Fruit fly (Drosophila melanogaster) whole organism, wandering third instar larva: ENCODE measurements around the gene CSN5.

Source experiments
- Abd-B ChIP-seq: fragments of >200 bp; optimal IDR thresholded peaks from 2 replicates; lab custom pipeline; 2017; ENCODE audit warnings: missing biosample characterization, missing genetic modification characterization
- CG32264 ChIP-seq: fragments of 200-800 bp; sonication (Bioruptor generic); optimal IDR thresholded peaks from 2 replicates; lab custom pipeline; 2016; ENCODE audit warnings: missing biosample characterization, missing genetic modification characterization
- CG9705 ChIP-seq: fragments of 200-800 bp; sonication (Bioruptor generic); optimal IDR thresholded peaks from 2 replicates; lab custom pipeline; 2018; ENCODE audit warnings: missing biosample characterization, mild to moderate bottlenecking, missing genetic modification characterization
- CrebA ChIP-seq: fragments of 200-800 bp; sonication (Bioruptor generic); optimal IDR thresholded peaks from 2 replicates; lab custom pipeline; 2016; ENCODE audit warnings: missing biosample characterization, mild to moderate bottlenecking, missing genetic modification characterization, borderline replicate concordance
- Dfd ChIP-seq: fragments of >200 bp; optimal IDR thresholded peaks from 2 replicates; lab custom pipeline; 2017; ENCODE audit warnings: missing biosample characterization, missing genetic modification characterization
- Dif ChIP-seq: fragments of 200-275, 200-300 bp; sonication (Bioruptor generic); optimal IDR thresholded peaks from 2 replicates; lab custom pipeline; 2018; ENCODE audit warnings: missing biosample characterization, missing genetic modification characterization; ENCODE audit not compliant: partially characterized antibody
- GATAd ChIP-seq: sonication (Bioruptor generic); optimal IDR thresholded peaks from 2 replicates; lab custom pipeline; 2016; ENCODE audit warnings: missing biosample characterization, missing genetic modification characterization
- HLH106 ChIP-seq: fragments of 200-800 bp; optimal IDR thresholded peaks from 3 replicates; lab custom pipeline; 2019; ENCODE audit warnings: missing biosample characterization, mild to moderate bottlenecking, missing genetic modification characterization, moderate library complexity
- Hnf4 ChIP-seq: fragments of 200-800 bp; sonication (Bioruptor generic); optimal IDR thresholded peaks from 2 replicates; lab custom pipeline; 2016; ENCODE audit warnings: missing biosample characterization, mild to moderate bottlenecking, missing genetic modification characterization
- Hr78 ChIP-seq: fragments of >200 bp; optimal IDR thresholded peaks from 2 replicates; lab custom pipeline; 2017; ENCODE audit warnings: missing biosample characterization, missing genetic modification characterization
- Hr83 ChIP-seq: fragments of 200-300 bp; sonication (Bioruptor generic); optimal IDR thresholded peaks from 2 replicates; lab custom pipeline; 2016; ENCODE audit warnings: missing biosample characterization, mild to moderate bottlenecking, missing genetic modification characterization, moderate library complexity; ENCODE audit not compliant: poor library complexity, severe bottlenecking
- Jra ChIP-seq: sonication (Bioruptor generic); optimal IDR thresholded peaks from 2 replicates; lab custom pipeline; 2016; ENCODE audit warnings: missing biosample characterization, missing genetic modification characterization
- Mio ChIP-seq: sonication (Bioruptor generic); optimal IDR thresholded peaks from 2 replicates; lab custom pipeline; 2016; ENCODE audit warnings: missing biosample characterization, missing genetic modification characterization
- Myc ChIP-seq: fragments of >200 bp; optimal IDR thresholded peaks from 2 replicates; lab custom pipeline; 2017
- N ChIP-seq: fragments of >200 bp; optimal IDR thresholded peaks from 2 replicates; lab custom pipeline; 2018; ENCODE audit warnings: missing biosample characterization, missing external identifiers, missing genetic modification characterization
- OdsH ChIP-seq: fragments of 200-800 bp; sonication (Bioruptor generic); optimal IDR thresholded peaks from 2 replicates; lab custom pipeline; 2016; ENCODE audit warnings: missing biosample characterization, mild to moderate bottlenecking, missing genetic modification characterization
- Rel ChIP-seq, 2 experiments: fragments of 200-800 bp; sonication (Bioruptor generic) in 1 of 2; optimal IDR thresholded peaks; 2 replicates in 1 of 2; 3 replicates in 1 of 2; lab custom pipeline; 2016 to 2019; ENCODE audit warnings: mild to moderate bottlenecking in 2 of 2, missing biosample characterization in 2 of 2, missing genetic modification characterization in 2 of 2, moderate library complexity in 1 of 2
- Sp1 ChIP-seq: fragments of 200-800 bp; sonication (Bioruptor generic); optimal IDR thresholded peaks from 3 replicates; lab custom pipeline; 2019; ENCODE audit warnings: missing biosample characterization, mild to moderate bottlenecking, missing genetic modification characterization, moderate library complexity
- Vsx2 ChIP-seq: fragments of 200-300, 225-300 bp; sonication (Bioruptor generic); optimal IDR thresholded peaks from 2 replicates; lab custom pipeline; 2018; ENCODE audit warnings: missing biosample characterization, missing genetic modification characterization; ENCODE audit not compliant: partially characterized antibody
- br ChIP-seq: fragments of 200-800 bp; sonication (Bioruptor generic); optimal IDR thresholded peaks from 2 replicates; lab custom pipeline; 2016; ENCODE audit warnings: missing biosample characterization, missing genetic modification characterization
- brk ChIP-seq: fragments of 200-800 bp; sonication (Bioruptor generic); optimal IDR thresholded peaks from 2 replicates; lab custom pipeline; 2016; ENCODE audit warnings: missing biosample characterization, mild to moderate bottlenecking, missing genetic modification characterization
- dl ChIP-seq, 2 experiments: fragments of 175-275, 200-275 bp in 1 of 2; fragments of 200-275 bp in 1 of 2; sonication (Bioruptor generic); optimal IDR thresholded peaks; lab custom pipeline; 2018; ENCODE audit warnings: mild to moderate bottlenecking in 2 of 2, missing biosample characterization in 2 of 2, missing genetic modification characterization in 2 of 2, moderate library complexity in 2 of 2; ENCODE audit not compliant: partially characterized antibody in 2 of 2, insufficient read depth in 1 of 2
- dmrt93B ChIP-seq: fragments of 200-800 bp; sonication (Bioruptor generic); optimal IDR thresholded peaks from 2 replicates; lab custom pipeline; 2018; ENCODE audit warnings: missing biosample characterization, mild to moderate bottlenecking, missing genetic modification characterization
- dsf ChIP-seq: sonication (Bioruptor generic); optimal IDR thresholded peaks from 2 replicates; lab custom pipeline; 2016; ENCODE audit warnings: missing biosample characterization, missing genetic modification characterization, borderline replicate concordance
- ey ChIP-seq: fragments of 200-800 bp; sonication (Bioruptor generic); optimal IDR thresholded peaks from 2 replicates; lab custom pipeline; 2016; ENCODE audit warnings: missing biosample characterization, missing genetic modification characterization
- foxo ChIP-seq, 2 experiments: fragments of 200-800 bp; sonication (Bioruptor generic); optimal IDR thresholded peaks; 2 replicates in 1 of 2; 3 replicates in 1 of 2; lab custom pipeline; 2016 to 2017; ENCODE audit warnings: missing biosample characterization in 2 of 2, missing genetic modification characterization in 2 of 2
- fru ChIP-seq: fragments of 200-800 bp; sonication (Bioruptor generic); optimal IDR thresholded peaks from 3 replicates; lab custom pipeline; 2016; ENCODE audit warnings: missing biosample characterization, mild to moderate bottlenecking, missing genetic modification characterization
- h ChIP-seq: fragments of 200-800 bp; sonication (Bioruptor generic); optimal IDR thresholded peaks from 3 replicates; lab custom pipeline; 2016; ENCODE audit warnings: missing biosample characterization, mild to moderate bottlenecking, missing genetic modification characterization
- jim ChIP-seq: fragments of 175-275, 200-325 bp; sonication (Bioruptor generic); optimal IDR thresholded peaks from 2 replicates; lab custom pipeline; 2016; ENCODE audit warnings: missing biosample characterization, mild to moderate bottlenecking, missing genetic modification characterization
- lola ChIP-seq: fragments of >200 bp; optimal IDR thresholded peaks from 2 replicates; lab custom pipeline; 2017; ENCODE audit warnings: missing biosample characterization, missing genetic modification characterization
- pan ChIP-seq: fragments of >200 bp; optimal IDR thresholded peaks from 2 replicates; lab custom pipeline; 2017
- psq ChIP-seq: fragments of 200-800 bp; sonication (Bioruptor generic); optimal IDR thresholded peaks from 3 replicates; lab custom pipeline; 2017; ENCODE audit warnings: missing biosample characterization, mild to moderate bottlenecking, missing genetic modification characterization, moderate library complexity
- rgr ChIP-seq: fragments of 200-800 bp; sonication (Bioruptor generic); optimal IDR thresholded peaks from 3 replicates; lab custom pipeline; 2016; ENCODE audit warnings: missing biosample characterization, mild to moderate bottlenecking, missing genetic modification characterization
- sage ChIP-seq: fragments of 200-800 bp; sonication (Bioruptor generic); optimal IDR thresholded peaks from 2 replicates; lab custom pipeline; 2016; ENCODE audit warnings: missing biosample characterization, mild to moderate bottlenecking, missing genetic modification characterization
- sv ChIP-seq: fragments of 200-800 bp; sonication (Bioruptor generic); optimal IDR thresholded peaks from 3 replicates; lab custom pipeline; 2016; ENCODE audit warnings: missing biosample characterization, missing genetic modification characterization
- tai ChIP-seq: sonication (Bioruptor generic); optimal IDR thresholded peaks from 2 replicates; lab custom pipeline; 2016; ENCODE audit warnings: missing biosample characterization, missing genetic modification characterization
- usp ChIP-seq: fragments of >200 bp; optimal IDR thresholded peaks from 2 replicates; lab custom pipeline; 2017; ENCODE audit warnings: missing biosample characterization, missing genetic modification characterization
- woc ChIP-seq: sonication (Bioruptor generic); optimal IDR thresholded peaks from 2 replicates; lab custom pipeline; 2016; ENCODE audit warnings: missing biosample characterization, mild to moderate bottlenecking, missing genetic modification characterization

The CSN5 gene

DNA sequence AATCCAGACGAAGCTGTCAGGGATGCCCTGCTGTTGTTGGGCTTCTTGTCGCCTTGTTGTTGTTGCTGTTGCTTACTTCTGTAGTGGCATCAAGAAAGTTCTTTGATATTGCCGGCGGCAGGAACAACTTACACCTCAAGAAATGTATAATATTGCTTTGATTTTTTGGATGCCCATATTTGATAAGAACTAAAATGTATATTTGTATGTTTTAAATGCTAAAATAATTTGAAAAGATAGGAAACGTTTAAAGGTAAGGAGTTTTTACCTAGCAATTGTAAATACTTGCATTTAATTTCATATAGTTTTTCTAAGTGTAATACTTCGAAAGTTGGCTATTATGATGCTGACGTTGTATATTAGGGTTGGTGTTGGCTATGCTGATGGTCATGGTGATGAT is 40.2 kb downstream of the CSN5 start:
- TF ChIP-seq CG9705: no peak
- no peak for TF ChIP-seq Sp1 (GFP tag; lab: Kevin White, UChicago)
- no peak for TF ChIP-seq N (GFP tag; lab: Kevin White, UChicago)
- TF ChIP-seq tai (GFP tag; lab: Kevin White, UChicago): no peak
- TF ChIP-seq CrebA (GFP tag; lab: Kevin White, UChicago): no peak
- TF ChIP-seq Hr78 (GFP tag; lab: Kevin White, UChicago): no peak
- no peak for TF ChIP-seq brk (GFP tag; lab: Kevin White, UChicago)
- TF ChIP-seq ey (GFP tag; lab: Kevin White, UChicago): no peak
- peak; percentile 41 for TF ChIP-seq OdsH (GFP tag; lab: Kevin White, UChicago)
- no peak for TF ChIP-seq lola (GFP tag; lab: Kevin White, UChicago)
- peak in 1 of 2 experiments; percentile 30 for TF ChIP-seq foxo (GFP tag; optimal IDR thresholded peaks at IDR 0.05; lab: Kevin White, UChicago)
- no peak for TF ChIP-seq dsf (GFP tag; lab: Kevin White, UChicago)
- peak; percentile 21 for TF ChIP-seq h (GFP tag; lab: Kevin White, UChicago)
- TF ChIP-seq usp (GFP tag; lab: Kevin White, UChicago): no peak
- TF ChIP-seq Jra (GFP tag; lab: Kevin White, UChicago): no peak
- TF ChIP-seq dmrt93B: no peak
- peak; percentile 36 for TF ChIP-seq fru (GFP tag; lab: Kevin White, UChicago)
- TF ChIP-seq GATAd (GFP tag; lab: Kevin White, UChicago): no peak
- TF ChIP-seq jim: no peak
- no peak for TF ChIP-seq br (GFP tag; lab: Kevin White, UChicago)
- TF ChIP-seq Myc (lab: Kevin White, UChicago): no peak
- no peak for TF ChIP-seq Mio (GFP tag; lab: Kevin White, UChicago)
- peak; percentile 4 for TF ChIP-seq rgr (GFP tag; lab: Kevin White, UChicago)
- no peak for TF ChIP-seq Hr83 (GFP tag; lab: Kevin White, UChicago)
- no peak for TF ChIP-seq Dfd (GFP tag; lab: Kevin White, UChicago)
- no peak for TF ChIP-seq woc (GFP tag; lab: Kevin White, UChicago)
- TF ChIP-seq psq: peak; percentile 4
- no peak for TF ChIP-seq Dif
- TF ChIP-seq Hnf4 (GFP tag; lab: Kevin White, UChicago): peak; percentile 16
- TF ChIP-seq Abd-B (GFP tag; lab: Kevin White, UChicago): no peak
- TF ChIP-seq Vsx2 (GFP tag; lab: Kevin White, UChicago): no peak
- no peak for TF ChIP-seq dl (GFP tag; optimal IDR thresholded peaks at IDR 0.05; lab: Kevin White, UChicago; ENCODE audit: insufficient read depth in 1 of 2, partially characterized antibody in 2 of 2)
- TF ChIP-seq sv (GFP tag; lab: Kevin White, UChicago): no peak
- TF ChIP-seq CG32264 (GFP tag; lab: Kevin White, UChicago): no peak
- TF ChIP-seq pan (lab: Kevin White, UChicago): no peak
- no peak for TF ChIP-seq sage (GFP tag; lab: Kevin White, UChicago)
- TF ChIP-seq HLH106 (tag; lab: Kevin White, UChicago): peak; percentile 21
- TF ChIP-seq Rel (GFP tag; optimal IDR thresholded peaks at IDR 0.05; lab: Kevin White, UChicago): no peak
- TF ChIP-seq Rel (tag; optimal IDR thresholded peaks at IDR 0.05; lab: Kevin White, UChicago): no peak

DNA sequence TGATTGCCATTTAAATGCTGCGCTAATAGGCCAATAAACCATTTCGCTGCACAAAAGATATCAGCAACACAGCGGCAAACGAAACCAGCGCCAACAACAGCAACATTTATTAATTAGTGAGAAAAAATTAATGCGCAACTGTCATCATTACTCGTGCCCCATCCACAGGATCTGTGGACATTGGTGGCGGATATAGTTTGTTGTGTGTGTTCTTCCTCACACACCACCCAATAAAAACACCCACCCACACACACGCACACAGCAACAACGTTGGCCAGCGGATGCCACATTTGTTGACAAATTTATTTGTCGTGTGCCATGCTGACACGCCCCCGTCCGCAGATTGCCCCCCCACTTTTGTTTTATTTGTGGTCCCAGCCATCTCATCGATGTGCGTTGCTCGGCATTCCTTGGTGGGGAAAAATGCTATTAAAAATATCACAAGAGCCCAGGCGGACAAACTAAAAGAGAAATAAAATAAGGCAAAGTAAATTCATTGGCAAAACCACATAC is 48.3 kb downstream of the CSN5 start:
- TF ChIP-seq ey (GFP tag; lab: Kevin White, UChicago) (no peak), OdsH (GFP tag; lab: Kevin White, UChicago) (no peak), CG9705 (no peak), GATAd (GFP tag; lab: Kevin White, UChicago) (no peak), sage (GFP tag; lab: Kevin White, UChicago) (no peak), Hr83 (GFP tag; lab: Kevin White, UChicago) (no peak), dl (GFP tag; optimal IDR thresholded peaks at IDR 0.05; lab: Kevin White, UChicago; ENCODE audit: insufficient read depth in 1 of 2, partially characterized antibody in 2 of 2) (no peak), psq (no peak), sv (GFP tag; lab: Kevin White, UChicago) (no peak), rgr (GFP tag; lab: Kevin White, UChicago) (no peak), br (GFP tag; lab: Kevin White, UChicago) (no peak), dsf (GFP tag; lab: Kevin White, UChicago) (no peak), Dfd (GFP tag; lab: Kevin White, UChicago) (no peak)
